Worm (Caenorhabditis elegans) whole organism, L3 larva: Measurements from ENCODE around the gene msp-81.

ENCODE experiments used
- ZK546.5 ChIP-seq: sonication (generic microtip); optimal IDR thresholded peaks from 2 replicates; lab custom pipeline; 2017; ENCODE audit warnings: missing biosample characterization, missing genetic modification characterization
- ama-1 ChIP-seq: fragments of 150-350 bp; optimal IDR thresholded peaks from 2 replicates; lab custom pipeline; 2018
- ceh-9 ChIP-seq: sonication (generic microtip); optimal IDR thresholded peaks from 2 replicates; lab custom pipeline; 2018; ENCODE audit warnings: missing biosample characterization, missing genetic modification characterization
- elt-1 ChIP-seq: fragments of 150-350 bp; optimal IDR thresholded peaks from 2 replicates; lab custom pipeline; 2014; ENCODE audit warnings: missing biosample characterization, missing genetic modification characterization
- elt-3 ChIP-seq, 3 experiments: fragments of 150-350 bp in 1 of 3; sonication (generic microtip) in 2 of 3; optimal IDR thresholded peaks; 2 replicates in 2 of 3; 4 replicates in 1 of 3; lab custom pipeline; 2014 to 2017; ENCODE audit warnings: missing biosample characterization in 3 of 3, missing genetic modification characterization in 3 of 3
- fkh-10 ChIP-seq: sonication (generic microtip); optimal IDR thresholded peaks from 2 replicates; lab custom pipeline; 2017; ENCODE audit warnings: missing biosample characterization, missing genetic modification reagents, missing genetic modification characterization
- mml-1 ChIP-seq: fragments of 150-350 bp; sonication (generic microtip); optimal IDR thresholded peaks from 3 replicates; lab custom pipeline; 2014; ENCODE audit warnings: missing biosample characterization, missing genetic modification characterization
- nhr-237 ChIP-seq: fragments of 150-350 bp; optimal IDR thresholded peaks from 2 replicates; lab custom pipeline; 2014; ENCODE audit warnings: missing biosample characterization, missing genetic modification characterization
- nhr-67 ChIP-seq: fragments of 150-350 bp; optimal IDR thresholded peaks from 2 replicates; lab custom pipeline; 2014; ENCODE audit warnings: missing biosample characterization, missing genetic modification characterization
- nhr-77 ChIP-seq: fragments of 150-350 bp; optimal IDR thresholded peaks from 2 replicates; lab custom pipeline; 2014; ENCODE audit warnings: missing biosample characterization, missing genetic modification characterization
- skn-1 ChIP-seq: fragments of 150-350 bp; optimal IDR thresholded peaks from 2 replicates; lab custom pipeline; 2014; ENCODE audit warnings: missing biosample characterization, missing genetic modification characterization
- snpc-4 ChIP-seq: fragments of 150-350 bp; optimal IDR thresholded peaks from 2 replicates; lab custom pipeline; 2014; ENCODE audit warnings: missing biosample characterization, missing genetic modification characterization

DNA sequence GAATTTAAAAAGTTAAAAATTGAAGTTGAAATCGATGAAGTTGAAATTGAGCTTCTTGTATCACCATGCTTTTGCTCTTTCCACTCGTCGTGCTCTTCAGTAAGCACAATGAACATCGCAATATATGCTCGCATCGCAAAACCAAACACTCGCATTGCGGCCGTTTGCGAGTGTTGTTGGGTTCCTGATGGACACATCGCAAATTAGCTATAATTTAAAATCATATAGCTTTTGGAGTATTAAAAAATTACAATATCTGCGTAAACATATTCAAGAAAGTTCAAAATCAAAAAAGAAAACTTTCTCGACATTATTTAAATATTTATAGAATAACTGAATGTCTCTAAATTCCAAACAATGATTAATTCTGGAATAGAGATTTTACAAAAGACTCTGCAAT, 5.9 kb upstream of the msp-81 start, which contains the start of gene K07F5.17:
- TF ChIP-seq elt-1 (tag; lab: Kevin White, UChicago) (no peak), elt-3 (tag; optimal IDR thresholded peaks at IDR 0.05; lab: Kevin White, UChicago) (no peak), nhr-77 (tag; lab: Kevin White, UChicago) (no peak), ZK546.5 (tag; lab: Kevin White, UChicago) (no peak), ama-1 (lab: Kevin White, UChicago) (no peak), mml-1 (tag; lab: Kevin White, UChicago) (no peak), nhr-237 (tag; lab: Kevin White, UChicago) (no peak), fkh-10 (GFP tag; lab: Kevin White, UChicago) (no peak), snpc-4 (no peak), nhr-67 (tag; lab: Kevin White, UChicago) (no peak), skn-1 (tag; lab: Kevin White, UChicago) (no peak), ceh-9 (tag; lab: Kevin White, UChicago) (no peak)
